Fruit fly (Drosophila melanogaster) whole organism, prepupa: Measurements from ENCODE around the gene CG43137.

Experiments
- CG10631 ChIP-seq: fragments of 200-800 bp; sonication (Bioruptor generic); optimal IDR thresholded peaks from 2 replicates; lab custom pipeline; 2016; ENCODE audit warnings: missing biosample characterization, missing genetic modification characterization
- CG10669 ChIP-seq: fragments of 200-800 bp; sonication (Bioruptor generic); optimal IDR thresholded peaks from 3 replicates; lab custom pipeline; 2018; ENCODE audit warnings: missing biosample characterization, mild to moderate bottlenecking, missing genetic modification characterization, moderate library complexity
- CG11294 ChIP-seq: fragments of 200-800 bp; sonication (Bioruptor generic); IDR thresholded peaks from 2 replicates; pipeline ENCODE4 v1.3.6; 2022; ENCODE audit warnings: missing biosample characterization, missing genetic modification characterization
- CG11762 ChIP-seq: fragments of 200-800 bp; sonication (Bioruptor generic); optimal IDR thresholded peaks from 3 replicates; lab custom pipeline; 2016; ENCODE audit warnings: missing biosample characterization, missing genetic modification characterization; ENCODE audit not compliant: insufficient read depth
- CG11902 ChIP-seq: fragments of 200-800 bp; sonication (Bioruptor generic); optimal IDR thresholded peaks from 3 replicates; lab custom pipeline; 2016; ENCODE audit warnings: missing biosample characterization, missing genetic modification characterization
- CG15336 ChIP-seq: fragments of 200-800 bp; sonication (Bioruptor generic); IDR thresholded peaks from 2 replicates; pipeline ENCODE4 v1.3.6; 2022; ENCODE audit warnings: missing biosample characterization, missing genetic modification characterization
- CG16779 ChIP-seq: fragments of 200-800 bp; sonication (Bioruptor generic); optimal IDR thresholded peaks from 3 replicates; lab custom pipeline; 2017; ENCODE audit warnings: missing biosample characterization, mild to moderate bottlenecking, missing genetic modification characterization
- CG31627 ChIP-seq: fragments of 200-800 bp; sonication (Bioruptor generic); optimal IDR thresholded peaks from 3 replicates; lab custom pipeline; 2016; ENCODE audit warnings: missing biosample characterization, missing genetic modification characterization
- CG34406 ChIP-seq: fragments of 200-800 bp; sonication (Bioruptor generic); optimal IDR thresholded peaks from 3 replicates; lab custom pipeline; 2016; ENCODE audit warnings: missing biosample characterization, missing genetic modification characterization
- CG3919 ChIP-seq: fragments of 200-800 bp; sonication (Bioruptor generic); optimal IDR thresholded peaks from 3 replicates; lab custom pipeline; 2016; ENCODE audit warnings: missing biosample characterization, missing genetic modification characterization
- CG6276 ChIP-seq: fragments of 200-800 bp; sonication (Bioruptor generic); optimal IDR thresholded peaks from 2 replicates; lab custom pipeline; 2017; ENCODE audit warnings: missing biosample characterization, mild to moderate bottlenecking, missing genetic modification characterization
- CG6792 ChIP-seq: fragments of 200-800 bp; sonication (Bioruptor generic); optimal IDR thresholded peaks from 3 replicates; lab custom pipeline; 2016; ENCODE audit warnings: missing biosample characterization, missing genetic modification characterization
- CG6808 ChIP-seq: fragments of 200-800 bp; sonication (Bioruptor generic); optimal IDR thresholded peaks from 3 replicates; lab custom pipeline; 2017; ENCODE audit warnings: missing biosample characterization, missing genetic modification characterization, mild to moderate bottlenecking, moderate library complexity, missing genetic modification reagents
- CG7368 ChIP-seq: fragments of 200-800 bp; sonication (Bioruptor generic); optimal IDR thresholded peaks from 3 replicates; lab custom pipeline; 2016; ENCODE audit warnings: missing biosample characterization, missing genetic modification characterization
- CG8119 ChIP-seq: fragments of 200-800 bp; sonication (Bioruptor generic); IDR thresholded peaks from 3 replicates; pipeline ENCODE4 v1.3.6; 2022; ENCODE audit warnings: missing biosample characterization, missing genetic modification characterization
- CG8319 ChIP-seq: fragments of 200-800 bp; sonication (Bioruptor generic); optimal IDR thresholded peaks from 3 replicates; lab custom pipeline; 2016; ENCODE audit warnings: missing biosample characterization, missing genetic modification characterization
- Eip75B ChIP-seq: fragments of 200-800 bp; sonication (Bioruptor generic); optimal IDR thresholded peaks from 3 replicates; lab custom pipeline; 2016; ENCODE audit warnings: missing biosample characterization, missing genetic modification characterization
- Eip78C ChIP-seq: fragments of 200-800 bp; sonication (Bioruptor generic); peaks from one replicate; lab custom pipeline; 2016; ENCODE audit warnings: missing biosample characterization, missing genetic modification characterization
- Gug ChIP-seq: fragments of 200-800 bp; sonication (Bioruptor generic); IDR thresholded peaks from 2 replicates; pipeline ENCODE4 v1.3.6; 2022; ENCODE audit warnings: missing biosample characterization, missing genetic modification characterization
- Hr39 ChIP-seq: fragments of 200-800 bp; sonication (Bioruptor generic); optimal IDR thresholded peaks from 2 replicates; lab custom pipeline; 2016; ENCODE audit warnings: missing biosample characterization, missing genetic modification characterization
- Hr4 ChIP-seq: fragments of 200-800 bp; sonication (Bioruptor generic); optimal IDR thresholded peaks from 3 replicates; lab custom pipeline; 2016; ENCODE audit warnings: missing biosample characterization, missing genetic modification characterization
- Lpt ChIP-seq: fragments of 200-800 bp; sonication (Bioruptor generic); optimal IDR thresholded peaks from 3 replicates; lab custom pipeline; 2016; ENCODE audit warnings: missing biosample characterization, missing genetic modification characterization
- Met ChIP-seq: fragments of 200-800 bp; sonication (Bioruptor generic); optimal IDR thresholded peaks from 3 replicates; lab custom pipeline; 2016; ENCODE audit warnings: missing biosample characterization, missing genetic modification characterization
- OdsH ChIP-seq: fragments of 200-800 bp; sonication (Bioruptor generic); optimal IDR thresholded peaks from 3 replicates; lab custom pipeline; 2016; ENCODE audit warnings: missing biosample characterization, missing genetic modification characterization
- Smox ChIP-seq: fragments of 200-800 bp; sonication (Bioruptor generic); optimal IDR thresholded peaks from 3 replicates; lab custom pipeline; 2016; ENCODE audit warnings: missing biosample characterization, missing genetic modification characterization
- Sox102F ChIP-seq: fragments of 200-800 bp; sonication (Bioruptor generic); optimal IDR thresholded peaks from 2 replicates; lab custom pipeline; 2016; ENCODE audit warnings: missing biosample characterization, mild to moderate bottlenecking, missing genetic modification characterization
- Sox14 ChIP-seq: fragments of 200-800 bp; sonication (Bioruptor generic); optimal IDR thresholded peaks from 3 replicates; lab custom pipeline; 2016; ENCODE audit warnings: missing biosample characterization, missing genetic modification characterization
- acj6 ChIP-seq: fragments of 200-800 bp; sonication (Bioruptor generic); optimal IDR thresholded peaks from 3 replicates; lab custom pipeline; 2016; ENCODE audit warnings: missing biosample characterization, missing genetic modification characterization
- cyc ChIP-seq: fragments of 200-800 bp; sonication (Bioruptor generic); optimal IDR thresholded peaks from 3 replicates; lab custom pipeline; 2016; ENCODE audit warnings: missing biosample characterization, missing genetic modification characterization
- dac ChIP-seq: fragments of 200-800 bp; sonication (Bioruptor generic); optimal IDR thresholded peaks from 2 replicates; lab custom pipeline; 2017; ENCODE audit warnings: missing biosample characterization, mild to moderate bottlenecking, missing genetic modification characterization
- dsx ChIP-seq: fragments of 200-800 bp; optimal IDR thresholded peaks from 3 replicates; lab custom pipeline; 2019; ENCODE audit warnings: missing biosample characterization, mild to moderate bottlenecking, missing genetic modification characterization, moderate library complexity; ENCODE audit not compliant: poor library complexity, severe bottlenecking
- eg ChIP-seq: fragments of 200-800 bp; sonication (Bioruptor generic); IDR thresholded peaks from 3 replicates; pipeline ENCODE4 v1.3.6; 2022; ENCODE audit warnings: missing biosample characterization, missing genetic modification characterization
- esn ChIP-seq: fragments of 200-800 bp; sonication (Bioruptor generic); optimal IDR thresholded peaks from 2 replicates; lab custom pipeline; 2016; ENCODE audit warnings: missing biosample characterization, mild to moderate bottlenecking, missing genetic modification characterization, moderate library complexity
- fd85E ChIP-seq: fragments of 200-800 bp; sonication (Bioruptor generic); optimal IDR thresholded peaks from 3 replicates; lab custom pipeline; 2016; ENCODE audit warnings: missing biosample characterization, missing genetic modification characterization
- lz ChIP-seq: fragments of 200-800 bp; sonication (Bioruptor generic); optimal IDR thresholded peaks from 3 replicates; lab custom pipeline; 2016; ENCODE audit warnings: missing biosample characterization, missing genetic modification characterization
- pdm3 ChIP-seq: fragments of 200-800 bp; sonication (Bioruptor generic); optimal IDR thresholded peaks from 3 replicates; lab custom pipeline; 2016; ENCODE audit warnings: missing biosample characterization, missing genetic modification characterization
- spab ChIP-seq: fragments of 200-800 bp; sonication (Bioruptor generic); optimal IDR thresholded peaks from 2 replicates; lab custom pipeline; 2017; ENCODE audit warnings: missing biosample characterization, mild to moderate bottlenecking, missing genetic modification characterization, missing genetic modification reagents
- svp ChIP-seq: fragments of 200-800 bp; sonication (Bioruptor generic); peaks from one replicate; lab custom pipeline; 2016; ENCODE audit warnings: missing biosample characterization, missing genetic modification characterization
- topi ChIP-seq: fragments of 200-800 bp; sonication (Bioruptor generic); optimal IDR thresholded peaks from 3 replicates; lab custom pipeline; 2016; ENCODE audit warnings: missing biosample characterization, missing genetic modification characterization
- vri ChIP-seq: fragments of 200-800 bp; sonication (Bioruptor generic); optimal IDR thresholded peaks from 3 replicates; lab custom pipeline; 2016; ENCODE audit warnings: missing biosample characterization, mild to moderate bottlenecking, missing genetic modification characterization

Gene CG43137

DNA sequence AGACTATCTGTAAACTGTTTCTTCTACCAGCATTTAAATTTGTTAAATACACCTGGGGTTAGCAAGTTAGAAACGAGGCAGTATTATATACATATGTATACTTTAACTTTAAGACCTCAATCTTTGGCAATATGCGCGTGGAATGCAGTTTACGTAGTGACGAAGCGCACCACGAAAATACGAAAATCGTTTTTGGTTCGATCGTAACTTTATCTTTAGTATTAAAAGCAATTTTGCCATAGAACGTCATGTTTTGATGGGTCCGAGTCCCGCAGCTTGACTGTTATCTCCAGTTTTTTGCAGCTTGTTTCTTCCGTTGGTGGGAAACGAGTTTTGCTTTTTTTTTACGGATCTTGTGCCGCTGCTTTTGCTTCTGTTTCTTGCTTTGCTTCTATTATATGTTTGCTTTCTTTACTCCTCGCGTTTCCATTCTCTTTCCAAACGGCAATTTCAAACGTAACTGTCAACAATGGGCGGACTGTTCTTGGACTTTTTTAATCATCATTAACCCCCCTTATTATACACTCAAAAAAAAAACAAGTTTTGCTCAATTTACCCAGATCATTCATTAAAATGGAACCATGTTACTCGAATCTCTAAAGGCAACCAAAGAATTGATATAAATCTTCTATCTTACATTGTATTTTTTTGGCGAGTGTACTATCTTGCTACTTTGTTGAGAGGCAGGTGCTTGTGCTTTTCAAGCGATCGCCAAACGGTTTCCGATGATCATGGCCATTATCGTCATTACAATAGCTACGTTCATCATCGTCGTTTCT is 26.9 kb upstream of the CG43137 start (continued):
- TF ChIP-seq CG8319 (GFP tag; lab: Kevin White, UChicago) (no peak), OdsH (GFP tag; lab: Kevin White, UChicago) (peak; percentile 55), spab (GFP tag; lab: Kevin White, UChicago) (no peak), Sox102F (GFP tag; lab: Kevin White, UChicago) (peak; percentile 43), lz (GFP tag; lab: Kevin White, UChicago) (peak; percentile 53), Gug (GFP tag; lab: Robert Waterston, UW) (peak; percentile 58), pdm3 (GFP tag; lab: Kevin White, UChicago) (peak; percentile 70), CG16779 (tag; lab: Kevin White, UChicago) (no peak), topi (GFP tag; lab: Kevin White, UChicago) (peak; percentile 59), esn (GFP tag; lab: Kevin White, UChicago) (peak; percentile 70)

DNA sequence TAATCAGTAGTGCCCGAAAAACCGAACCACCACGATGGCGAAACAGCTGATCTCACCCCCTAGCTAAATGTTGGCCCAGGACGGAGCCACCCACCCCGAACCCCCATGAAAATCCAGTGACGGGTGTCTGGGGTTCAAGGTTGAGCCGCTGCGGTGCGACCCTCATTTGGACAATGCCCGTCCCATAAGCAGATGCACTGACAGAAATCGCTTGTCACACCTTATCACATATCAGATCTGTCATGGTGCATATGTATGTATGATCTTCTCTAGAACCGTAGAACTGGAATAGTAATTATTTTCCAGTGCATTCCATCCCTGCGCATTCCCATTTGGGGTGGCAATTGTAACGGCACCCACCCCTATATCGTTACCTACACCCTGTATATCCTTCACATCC is 24.0 kb upstream of the CG43137 start:
- TF ChIP-seq svp (GFP tag; lab: Kevin White, UChicago) (peak; percentile 61), dsx (GFP tag; lab: Kevin White, UChicago) (no peak), Lpt (GFP tag; lab: Kevin White, UChicago) (no peak), CG15336 (GFP tag; lab: Robert Waterston, UW) (no peak), CG11294 (GFP tag; lab: Robert Waterston, UW) (no peak), CG31627 (GFP tag; lab: Kevin White, UChicago) (peak; percentile 31), fd85E (GFP tag; lab: Kevin White, UChicago) (no peak), dac (GFP tag; lab: Kevin White, UChicago) (no peak), CG34406 (GFP tag; lab: Kevin White, UChicago) (peak; percentile 8), CG6792 (GFP tag; lab: Kevin White, UChicago) (peak; percentile 2), esn (GFP tag; lab: Kevin White, UChicago) (peak; percentile 33), CG7368 (GFP tag; lab: Kevin White, UChicago) (peak; percentile 1), cyc (GFP tag; lab: Kevin White, UChicago) (peak; percentile 22), topi (GFP tag; lab: Kevin White, UChicago) (peak; percentile 39), CG11762 (GFP tag; lab: Kevin White, UChicago) (no peak), lz (GFP tag; lab: Kevin White, UChicago) (peak; percentile 24), Hr39 (no peak), CG6276 (GFP tag; lab: Kevin White, UChicago) (no peak), Eip78C (peak; percentile 56), Met (GFP tag; lab: Kevin White, UChicago) (peak; percentile 47), Eip75B (GFP tag; lab: Kevin White, UChicago) (no peak), Smox (GFP tag; lab: Kevin White, UChicago) (peak; percentile 18), CG10631 (GFP tag; lab: Kevin White, UChicago) (peak; percentile 7)

DNA sequence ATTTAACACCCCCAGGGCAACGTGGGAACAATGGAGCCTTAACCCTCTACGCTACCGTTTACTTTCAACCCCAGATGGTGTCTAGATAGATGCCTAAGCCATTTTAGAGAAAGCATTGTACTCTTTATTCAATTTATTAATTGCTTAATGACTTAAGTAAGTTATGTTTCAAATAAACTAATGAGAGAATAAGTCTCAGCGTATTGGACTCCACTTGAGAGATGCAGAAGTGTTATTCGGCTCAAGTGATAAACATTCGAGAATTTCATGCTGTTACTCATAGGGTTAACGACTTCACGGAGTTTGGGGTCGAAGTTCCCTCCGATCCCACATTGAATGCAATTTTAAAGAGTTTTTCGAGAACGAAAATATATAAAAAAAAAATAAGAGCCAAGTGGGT is 23.3 kb upstream of the CG43137 start:
- TF ChIP-seq CG8319 (GFP tag; lab: Kevin White, UChicago) = no peak
- peak; percentile 47 for TF ChIP-seq Eip78C
- peak; percentile 9 for TF ChIP-seq CG10631 (GFP tag; lab: Kevin White, UChicago)
- TF ChIP-seq Sox102F (GFP tag; lab: Kevin White, UChicago) = peak; percentile 46
- peak; percentile 51 for TF ChIP-seq topi (GFP tag; lab: Kevin White, UChicago)
- no peak for TF ChIP-seq CG8119
- TF ChIP-seq Sox14 (GFP tag; lab: Kevin White, UChicago) = peak; percentile 8
- TF ChIP-seq CG31627 (GFP tag; lab: Kevin White, UChicago) = peak; percentile 42
- TF ChIP-seq CG10669 (GFP tag; lab: Kevin White, UChicago) = peak; percentile 35
- TF ChIP-seq pdm3 (GFP tag; lab: Kevin White, UChicago) = peak; percentile 9
- peak; percentile 57 for TF ChIP-seq esn (GFP tag; lab: Kevin White, UChicago)
- no peak for TF ChIP-seq CG11902 (GFP tag; lab: Kevin White, UChicago)
- TF ChIP-seq Smox (GFP tag; lab: Kevin White, UChicago) = peak; percentile 56
- TF ChIP-seq CG6808 (GFP tag; lab: Kevin White, UChicago) = peak; percentile 11
- TF ChIP-seq acj6 (GFP tag; lab: Kevin White, UChicago) = no peak
- no peak for TF ChIP-seq eg (GFP tag; lab: Robert Waterston, UW)
- peak; percentile 29 for TF ChIP-seq vri (GFP tag; lab: Kevin White, UChicago)
- TF ChIP-seq CG11762 (GFP tag; lab: Kevin White, UChicago) = no peak
- TF ChIP-seq Met (GFP tag; lab: Kevin White, UChicago) = peak; percentile 55
- no peak for TF ChIP-seq CG3919 (GFP tag; lab: Kevin White, UChicago)
- TF ChIP-seq cyc (GFP tag; lab: Kevin White, UChicago) = peak; percentile 25
- TF ChIP-seq lz (GFP tag; lab: Kevin White, UChicago) = peak; percentile 26
- TF ChIP-seq svp (GFP tag; lab: Kevin White, UChicago) = peak; percentile 75
- TF ChIP-seq Hr4 (GFP tag; lab: Kevin White, UChicago) = no peak
- peak; percentile 26 for TF ChIP-seq Hr39
